Worm (Caenorhabditis elegans): ENCODE results near the gene kin-15.
"Not testable (repeated sequence)": the region's sequence is repeated elsewhere in the genome, so short reads cannot be mapped to it uniquely, and the experiment has no call there.

Gene kin-15

DNA sequence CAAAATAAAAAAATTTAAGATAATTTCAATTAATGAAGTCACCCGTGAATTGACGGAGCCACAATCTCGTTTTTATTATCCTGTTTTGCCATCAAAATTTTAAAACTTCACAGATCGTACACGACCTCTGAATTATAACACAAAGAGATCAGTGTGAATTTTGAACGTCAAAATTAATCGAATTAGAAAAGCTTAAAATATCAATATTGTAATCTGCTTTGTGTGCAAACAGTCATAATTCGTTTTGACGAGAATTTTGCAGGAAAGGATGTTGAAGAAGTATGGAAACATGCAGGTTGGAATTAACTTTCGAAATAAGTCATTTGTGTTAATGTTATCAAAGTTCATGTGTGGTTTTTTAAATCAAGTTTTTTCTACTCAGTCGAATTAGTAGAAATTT lies 28.4 kb upstream of the kin-15 start, which contains the start of gene chil-21:
chil-21 (minus strand) TSS at position 101 of the 400 bp plus-strand sequence.
- not testable (repeated sequence) for TF ChIP-seq klf-2 (GFP tag; conservative IDR thresholded peaks at IDR 0.05); tab-1 (GFP tag; IDR thresholded peaks at IDR 0.05); cog-1 (tag; optimal IDR thresholded peaks at IDR 0.05)

DNA sequence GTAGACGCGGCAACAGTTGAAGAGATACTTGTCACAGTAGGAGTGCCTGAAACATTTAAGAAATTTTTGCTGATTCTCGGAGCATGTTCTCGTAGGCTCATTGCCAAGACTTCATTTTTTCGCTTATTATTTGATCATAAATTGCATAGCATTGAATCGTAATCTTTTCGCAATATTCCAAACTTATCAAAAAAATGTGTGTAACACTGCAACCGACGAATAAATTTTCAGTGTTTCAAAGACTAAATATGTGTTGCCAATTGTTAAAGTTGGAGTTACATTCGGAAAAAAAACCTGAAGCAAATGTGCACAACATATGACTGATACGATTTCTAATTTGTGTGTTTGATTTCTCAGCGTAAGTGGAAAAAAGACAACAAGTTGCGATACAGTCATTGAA lies 26.0 kb upstream of the kin-15 start, which contains the start of gene R09D1.14:
R09D1.14 (minus strand) TSS at position 101 of the 400 bp plus-strand sequence.
- TF ChIP-seq klf-2 (GFP tag; conservative IDR thresholded peaks at IDR 0.05); cog-1 (tag; optimal IDR thresholded peaks at IDR 0.05); flt-1 (GFP tag; IDR thresholded peaks at IDR 0.05): not testable (repeated sequence)

DNA sequence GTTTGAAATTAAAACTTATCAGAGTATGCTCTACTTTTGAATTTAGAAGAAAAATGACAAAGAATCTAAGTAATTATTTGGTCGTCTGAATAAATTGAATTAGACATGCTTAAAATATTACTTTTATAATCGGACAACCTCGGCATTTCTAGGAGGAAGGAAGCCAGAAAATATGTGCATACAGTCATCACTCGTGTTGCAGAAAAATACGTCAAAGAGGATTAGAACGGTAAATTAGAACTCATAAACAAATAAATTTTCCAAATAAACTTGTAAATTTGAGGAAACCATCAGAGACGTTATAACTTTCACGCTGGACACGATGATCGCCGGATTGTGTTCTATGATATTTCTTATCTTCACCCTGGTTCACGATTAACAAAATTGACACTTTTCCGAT lies 20.8 kb upstream of the kin-15 start, which contains the start of gene chil-19:
chil-19 (minus strand) TSS at position 101 of the 400 bp plus-strand sequence.
- TF ChIP-seq ref-1 (GFP tag; conservative IDR thresholded peaks at IDR 0.05) (no peak), ztf-23 (GFP tag; IDR thresholded peaks at IDR 0.05) (no peak), ztf-29 (GFP tag; IDR thresholded peaks at IDR 0.05) (no peak), tab-1 (GFP tag; IDR thresholded peaks at IDR 0.05) (no peak), klf-2 (GFP tag; conservative IDR thresholded peaks at IDR 0.05) (no peak), T22C8.4 (GFP tag; IDR thresholded peaks at IDR 0.05) (no peak), med-1 (GFP tag; optimal IDR thresholded peaks at IDR 0.05; ENCODE audit: insufficient read depth) (no peak), flt-1 (GFP tag; IDR thresholded peaks at IDR 0.05) (no peak), cog-1 (tag; optimal IDR thresholded peaks at IDR 0.05) (no peak)

ce11 chrII:9452172-9452571 lies 18.7 kb upstream of the kin-15 start, which contains the start of gene R09D1.12:
Gene R09D1.12 (minus strand): TSS chrII:9452272.
- not testable (repeated sequence) for TF ChIP-seq flt-1 (GFP tag; IDR thresholded peaks at IDR 0.05); cog-1 (tag; optimal IDR thresholded peaks at IDR 0.05); ztf-23 (GFP tag; IDR thresholded peaks at IDR 0.05)

DNA sequence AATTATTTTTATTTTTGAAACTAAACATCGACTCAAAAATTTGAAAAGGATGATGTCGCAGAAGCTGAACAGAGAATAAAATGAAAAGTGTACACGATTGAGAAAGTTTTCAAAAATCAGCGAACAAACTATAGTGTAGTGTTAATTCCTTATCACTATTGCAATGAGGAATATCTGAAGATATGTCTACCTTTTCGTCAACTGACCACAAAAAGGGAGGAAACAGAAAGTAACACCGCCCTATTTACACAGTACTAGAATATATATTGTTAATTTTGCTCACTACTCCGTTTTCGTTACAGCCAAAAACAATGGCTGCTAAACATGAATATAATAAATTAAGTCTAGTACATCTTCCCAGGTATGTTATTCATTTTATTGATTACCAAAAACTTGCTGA lies 14.5 kb upstream of the kin-15 start, which contains the start of gene chil-18:
chil-18 (plus strand) TSS at position 301 of the 400 bp plus-strand sequence.
- TF ChIP-seq med-1 (GFP tag; optimal IDR thresholded peaks at IDR 0.05; ENCODE audit: insufficient read depth) = no peak
- no peak for TF ChIP-seq tab-1 (GFP tag; IDR thresholded peaks at IDR 0.05)
- TF ChIP-seq ztf-29 (GFP tag; IDR thresholded peaks at IDR 0.05) = no peak
- TF ChIP-seq cog-1 (tag; optimal IDR thresholded peaks at IDR 0.05) = no peak
- no peak for TF ChIP-seq flt-1 (GFP tag; IDR thresholded peaks at IDR 0.05)
- no peak for TF ChIP-seq klf-2 (GFP tag; conservative IDR thresholded peaks at IDR 0.05)
- no peak for TF ChIP-seq ztf-23 (GFP tag; IDR thresholded peaks at IDR 0.05)
- TF ChIP-seq T22C8.4 (GFP tag; IDR thresholded peaks at IDR 0.05) = no peak
- TF ChIP-seq ref-1 (GFP tag; conservative IDR thresholded peaks at IDR 0.05) = no peak

ce11 chrII:9445368-9445767 lies 11.9 kb upstream of the kin-15 start, which contains the start of gene R09D1.13:
Gene R09D1.13 (minus strand): TSS chrII:9445468.
- TF ChIP-seq med-1 (GFP tag; optimal IDR thresholded peaks at IDR 0.05; ENCODE audit: insufficient read depth) (no peak), ztf-23 (GFP tag; IDR thresholded peaks at IDR 0.05) (no peak), ref-1 (GFP tag; conservative IDR thresholded peaks at IDR 0.05) (no peak), flt-1 (GFP tag; IDR thresholded peaks at IDR 0.05) (no peak), ztf-29 (GFP tag; IDR thresholded peaks at IDR 0.05) (no peak), T22C8.4 (GFP tag; IDR thresholded peaks at IDR 0.05) (no peak), klf-2 (GFP tag; conservative IDR thresholded peaks at IDR 0.05) (no peak), cog-1 (tag; optimal IDR thresholded peaks at IDR 0.05) (no peak), tab-1 (GFP tag; IDR thresholded peaks at IDR 0.05) (no peak)

- TF ChIP-seq T22C8.4 (GFP tag; IDR thresholded peaks at IDR 0.05) = no peak
- no peak for TF ChIP-seq tab-1 (GFP tag; IDR thresholded peaks at IDR 0.05)
- TF ChIP-seq flt-1 (GFP tag; IDR thresholded peaks at IDR 0.05) = no peak
- no peak for TF ChIP-seq cog-1 (tag; optimal IDR thresholded peaks at IDR 0.05)
- TF ChIP-seq ztf-29 (GFP tag; IDR thresholded peaks at IDR 0.05) = no peak
- TF ChIP-seq klf-2 (GFP tag; conservative IDR thresholded peaks at IDR 0.05) = no peak
These were observed 10.0 kb upstream of the kin-15 start, which contains the start of gene chil-15 for ce11 chrII:9443522-9443921. Gene chil-15 (minus strand): TSS chrII:9443622.

ce11 chrII:9441838-9442237 lies 8.3 kb upstream of the kin-15 start, which contains the start of gene chil-16:
Gene chil-16 (minus strand): TSS chrII:9441938.
- no peak for TF ChIP-seq T22C8.4 (GFP tag; IDR thresholded peaks at IDR 0.05)
- TF ChIP-seq ztf-23 (GFP tag; IDR thresholded peaks at IDR 0.05) = no peak
- no peak for TF ChIP-seq med-1 (GFP tag; optimal IDR thresholded peaks at IDR 0.05; ENCODE audit: insufficient read depth)
- no peak for TF ChIP-seq cog-1 (tag; optimal IDR thresholded peaks at IDR 0.05)
- TF ChIP-seq tab-1 (GFP tag; IDR thresholded peaks at IDR 0.05) = no peak

DNA sequence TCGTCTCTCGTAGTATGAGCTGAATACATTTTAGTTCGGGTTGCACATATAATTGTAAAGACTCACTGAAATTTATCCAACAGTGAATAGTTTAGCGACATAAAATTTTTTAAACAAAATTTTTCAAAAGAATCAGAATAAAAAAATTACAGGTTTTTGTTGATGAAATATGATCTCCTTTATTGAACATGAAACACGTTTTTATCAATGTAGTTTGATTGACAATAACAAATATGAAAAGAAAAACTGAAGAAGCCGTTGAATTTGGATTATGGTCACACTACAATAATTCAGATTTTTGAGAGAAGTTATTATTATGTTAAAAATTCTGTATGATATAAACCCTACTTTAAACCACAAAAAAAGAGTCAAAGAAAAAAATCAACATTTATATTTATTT lies 6.6 kb upstream of the kin-15 start, which contains the start of gene chil-17:
chil-17 (minus strand) TSS at position 101 of the 400 bp plus-strand sequence.
- TF ChIP-seq ref-1 (GFP tag; conservative IDR thresholded peaks at IDR 0.05) = no peak
- TF ChIP-seq flt-1 (GFP tag; IDR thresholded peaks at IDR 0.05) = no peak
- TF ChIP-seq tab-1 (GFP tag; IDR thresholded peaks at IDR 0.05) = no peak
- no peak for TF ChIP-seq cog-1 (tag; optimal IDR thresholded peaks at IDR 0.05)
- no peak for TF ChIP-seq ztf-29 (GFP tag; IDR thresholded peaks at IDR 0.05)
- no peak for TF ChIP-seq ztf-23 (GFP tag; IDR thresholded peaks at IDR 0.05)
- no peak for TF ChIP-seq klf-2 (GFP tag; conservative IDR thresholded peaks at IDR 0.05)
- no peak for TF ChIP-seq med-1 (GFP tag; optimal IDR thresholded peaks at IDR 0.05; ENCODE audit: insufficient read depth)
- TF ChIP-seq T22C8.4 (GFP tag; IDR thresholded peaks at IDR 0.05) = no peak

DNA sequence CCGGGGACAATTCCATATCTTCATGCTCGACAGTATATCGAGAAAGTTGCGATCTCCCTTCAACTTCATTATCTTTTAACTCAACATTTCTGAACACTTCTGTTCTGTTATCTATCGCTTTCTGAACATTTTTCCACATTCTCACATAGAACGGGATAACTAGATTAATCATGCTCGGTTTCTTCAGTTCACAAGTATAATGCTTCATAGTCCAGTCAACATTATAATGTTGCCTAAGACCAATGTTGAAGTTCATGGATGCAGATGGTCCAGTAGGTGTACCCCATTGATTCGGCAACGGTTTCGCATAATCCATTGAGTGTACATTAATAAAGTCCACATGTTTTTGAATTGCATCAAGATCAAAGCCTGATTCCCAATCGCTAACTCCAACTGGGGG lies 5.3 kb upstream of the kin-15 start:
- TF ChIP-seq ztf-29 (GFP tag; IDR thresholded peaks at IDR 0.05) (no peak), klf-2 (GFP tag; conservative IDR thresholded peaks at IDR 0.05) (no peak), cog-1 (tag; optimal IDR thresholded peaks at IDR 0.05) (no peak), ztf-23 (GFP tag; IDR thresholded peaks at IDR 0.05) (no peak), ref-1 (GFP tag; conservative IDR thresholded peaks at IDR 0.05) (no peak), T22C8.4 (GFP tag; IDR thresholded peaks at IDR 0.05) (no peak), tab-1 (GFP tag; IDR thresholded peaks at IDR 0.05) (no peak), flt-1 (GFP tag; IDR thresholded peaks at IDR 0.05) (no peak), med-1 (GFP tag; optimal IDR thresholded peaks at IDR 0.05; ENCODE audit: insufficient read depth) (no peak)
